Worm (Caenorhabditis elegans): Measurements from ENCODE around the gene F26H11.8.

DNA sequence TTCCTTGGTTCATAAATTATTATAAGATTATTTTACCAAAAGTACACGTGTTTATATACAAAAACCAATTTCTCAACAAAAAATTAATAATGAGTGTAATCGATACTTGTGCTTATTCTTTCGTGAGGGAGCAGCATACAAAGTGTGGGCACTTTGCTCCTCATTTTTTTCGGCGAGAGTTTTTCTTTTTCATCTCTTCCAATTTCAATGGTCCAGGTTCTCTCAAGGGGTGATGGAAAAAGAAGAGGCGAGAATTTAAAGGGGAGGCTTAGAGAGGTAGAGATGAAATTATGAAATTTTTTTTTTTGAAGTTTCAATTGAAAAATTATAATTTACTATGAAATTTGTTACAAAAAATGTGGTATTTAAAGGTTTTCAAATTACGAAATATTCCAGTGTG is 28.7 kb downstream of the F26H11.8 start:
- TF ChIP-seq dao-5 (tag; optimal IDR thresholded peaks at IDR 0.05): no peak
- no peak for TF ChIP-seq him-1 (tag; optimal IDR thresholded peaks at IDR 0.05)
- TF ChIP-seq W03F9.2 (tag; optimal IDR thresholded peaks at IDR 0.05): no peak
